Worm (Caenorhabditis elegans): ENCODE data around the gene F11C1.9.

F11C1.9 gene

DNA sequence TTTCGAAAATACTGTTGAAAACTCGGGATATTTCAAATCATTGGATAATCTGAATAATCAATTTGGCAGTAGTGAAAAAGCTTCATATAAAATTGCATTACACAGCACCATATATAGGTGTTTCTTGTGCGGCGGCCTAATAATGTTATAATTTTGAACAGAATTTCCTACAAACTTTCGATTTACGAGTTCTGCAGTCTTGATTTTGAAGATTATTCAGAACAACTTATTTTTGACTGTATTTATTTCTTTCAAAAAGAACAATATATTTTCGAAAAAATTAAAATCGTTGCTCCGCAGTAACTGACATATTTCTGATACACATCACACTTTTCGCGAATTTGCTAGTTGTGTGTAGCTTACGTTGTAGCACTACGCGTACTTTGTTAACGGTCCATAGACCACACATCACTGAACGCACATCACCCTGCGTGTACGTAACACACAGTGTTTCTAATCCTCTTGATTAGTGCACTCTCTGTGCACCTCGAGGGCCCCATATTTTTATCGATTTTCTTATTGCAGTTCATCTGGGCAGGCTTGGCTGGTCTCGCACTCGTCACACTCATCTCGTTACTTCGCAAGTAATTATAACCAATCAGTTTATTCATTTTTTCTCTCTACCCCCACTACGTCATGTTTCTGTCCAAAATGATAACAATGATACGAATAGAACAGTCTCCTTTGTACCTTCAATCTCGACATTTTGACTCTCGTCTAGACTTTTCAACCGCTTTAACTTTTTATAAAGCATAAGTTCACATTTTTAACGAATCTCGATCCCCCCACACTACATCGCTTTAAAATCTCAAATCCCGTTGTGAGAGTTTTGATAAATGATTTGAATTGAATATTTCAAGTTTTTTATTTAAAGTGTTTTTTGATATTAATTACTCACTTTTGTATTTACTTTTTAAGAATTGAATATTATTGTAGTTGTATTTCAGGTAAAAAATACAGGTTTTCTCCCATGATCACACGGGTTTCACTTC, 13.5 kb upstream of the F11C1.9 start, which contains the start of the genes F11C1.1 and vwa-8:
Gene F11C1.1 (minus strand): TSS at position 51 of the 992 bp plus-strand sequence.
Gene vwa-8 (plus strand): TSS at position 942 of the 992 bp plus-strand sequence.
- TF ChIP-seq unc-62 (GFP tag; optimal IDR thresholded peaks at IDR 0.05), result no peak

- TF ChIP-seq unc-62 (GFP tag; optimal IDR thresholded peaks at IDR 0.05), result no peak
Measured at ce11 chrX:12989205-12989604, 11.9 kb upstream of the F11C1.9 start, which contains the start of gene F11C1.7. Gene F11C1.7 (plus strand): TSS chrX:12989344.

ce11 chrX:12987119-12987518, 9.8 kb upstream of the F11C1.9 start, which contains the start of gene mff-1:
Gene mff-1 (minus strand): TSS chrX:12987219.
- TF ChIP-seq unc-62 (GFP tag; optimal IDR thresholded peaks at IDR 0.05), result no peak

DNA sequence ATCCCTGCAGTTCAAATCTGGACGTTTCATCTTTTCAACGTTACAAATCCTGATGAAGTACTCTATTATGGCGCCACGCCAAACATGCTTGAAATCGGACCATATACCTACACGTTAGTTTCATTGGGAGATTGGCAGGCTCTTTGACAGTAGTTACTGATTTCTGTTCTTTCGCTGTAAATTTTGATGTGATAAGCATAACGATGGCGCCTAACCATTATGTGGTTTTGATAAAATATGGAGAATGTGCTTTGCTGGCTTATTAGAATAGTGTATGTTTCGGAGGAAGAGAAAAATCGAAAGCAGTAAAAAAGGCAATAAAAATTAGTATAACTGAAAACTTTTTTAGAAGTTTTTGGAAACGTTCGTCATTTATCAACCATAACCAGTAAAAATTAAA, 5.4 kb upstream of the F11C1.9 start:
- TF ChIP-seq unc-62 (GFP tag; optimal IDR thresholded peaks at IDR 0.05), result no peak

DNA sequence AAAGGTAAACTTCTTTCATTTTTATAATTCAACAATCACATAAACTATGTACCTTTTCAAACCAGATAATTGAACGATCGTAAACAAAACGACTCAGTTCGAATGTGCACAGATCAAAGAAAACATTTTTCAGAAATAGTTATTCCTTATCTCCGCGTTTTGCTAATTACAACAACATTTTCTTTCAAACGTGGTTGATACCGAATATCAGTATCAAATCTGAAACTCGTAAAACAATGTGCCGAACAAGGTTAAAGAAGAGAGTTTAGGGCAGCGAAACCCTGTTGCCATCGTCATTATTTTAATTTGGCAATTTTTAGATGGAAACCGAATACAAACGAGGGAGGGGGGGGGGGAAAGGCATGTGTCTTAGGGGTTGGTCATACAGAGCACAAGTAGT, 4.0 kb upstream of the F11C1.9 start, which contains the start of gene scav-4:
Gene scav-4 (plus strand): TSS at position 383 of the 400 bp plus-strand sequence.
- TF ChIP-seq unc-62 (GFP tag; optimal IDR thresholded peaks at IDR 0.05), result no peak

ce11 chrX:12979747-12980146, 2.4 kb upstream of the F11C1.9 start:
- TF ChIP-seq unc-62 (GFP tag; optimal IDR thresholded peaks at IDR 0.05), result no peak

ce11 chrX:12978569-12978968, 1.2 kb upstream of the F11C1.9 start:
- TF ChIP-seq unc-62 (GFP tag; optimal IDR thresholded peaks at IDR 0.05), result no peak

ce11 chrX:12976774-12977173, 577 bp downstream of the F11C1.9 start, which contains the start of the genes F11C1.4 and F11C1.10:
Gene F11C1.4 (plus strand): TSS chrX:12977074.
Gene F11C1.10 (plus strand): TSS chrX:12977082.
- TF ChIP-seq unc-62 (GFP tag; optimal IDR thresholded peaks at IDR 0.05), result no peak

- no peak for TF ChIP-seq unc-62 (GFP tag; optimal IDR thresholded peaks at IDR 0.05)
Measured at ce11 chrX:12975595-12976089, 1.7 kb downstream of the F11C1.9 start, which contains the start of gene ppk-3. Gene ppk-3 (minus strand): TSS chrX:12975645.

- TF ChIP-seq unc-62 (GFP tag; optimal IDR thresholded peaks at IDR 0.05), result no peak
Measured at ce11 chrX:12965163-12965562, 12.2 kb downstream of the F11C1.9 start, which contains the start of gene frpr-2. Gene frpr-2 (plus strand): TSS chrX:12965463.

ce11 chrX:12958897-12959296, 18.5 kb downstream of the F11C1.9 start:
- TF ChIP-seq unc-62 (GFP tag; optimal IDR thresholded peaks at IDR 0.05), result no peak

DNA sequence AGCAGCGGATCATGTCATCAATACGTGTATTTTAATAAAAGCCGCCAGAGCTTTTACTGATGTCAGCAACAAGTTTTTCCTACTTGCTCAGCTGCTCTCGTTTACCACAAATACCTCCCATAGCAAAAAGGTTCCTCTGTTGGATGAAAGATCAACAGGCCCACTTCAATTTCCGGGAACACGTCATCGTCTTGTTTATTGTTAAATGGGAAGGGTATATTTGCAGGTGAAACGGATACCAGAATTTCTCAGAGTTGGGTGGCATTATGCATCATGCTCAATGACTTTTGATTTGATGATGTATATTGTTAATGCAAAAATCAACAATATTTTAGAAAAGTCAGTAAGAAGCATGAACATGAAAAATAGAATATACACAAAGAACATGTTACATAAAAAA, 26.2 kb downstream of the F11C1.9 start:
- TF ChIP-seq unc-62 (GFP tag; optimal IDR thresholded peaks at IDR 0.05), result no peak

DNA sequence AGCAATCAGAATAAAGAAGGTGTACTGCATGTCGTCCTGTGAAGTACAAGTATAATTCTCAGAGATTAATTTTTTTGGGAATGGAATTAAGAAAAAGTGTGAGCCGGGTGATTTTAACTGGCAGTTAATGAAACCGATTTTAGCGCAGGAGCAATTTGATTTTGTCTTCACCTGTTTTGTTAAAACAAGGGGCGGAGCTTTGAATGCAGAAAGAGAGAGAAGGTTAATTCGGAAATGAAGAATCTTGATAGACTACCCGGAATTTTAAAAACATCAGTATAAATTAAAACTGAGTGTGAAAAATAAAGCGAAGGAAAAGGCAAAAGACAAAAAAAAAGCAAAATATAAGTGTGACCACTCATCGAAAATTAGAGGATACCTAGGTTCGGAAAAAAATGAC, 30.8 kb downstream of the F11C1.9 start, which contains the start of gene C05E7.3:
Gene C05E7.3 (minus strand): TSS at position 101 of the 400 bp plus-strand sequence.
- no peak for TF ChIP-seq unc-62 (GFP tag; optimal IDR thresholded peaks at IDR 0.05)

- TF ChIP-seq unc-62 (GFP tag; optimal IDR thresholded peaks at IDR 0.05), result no peak
Measured at ce11 chrX:12944661-12945060, 32.7 kb downstream of the F11C1.9 start.

ce11 chrX:12943166-12943565, 34.2 kb downstream of the F11C1.9 start, which contains the start of gene gmap-2:
Gene gmap-2 (minus strand): TSS chrX:12943266.
- no peak for TF ChIP-seq unc-62 (GFP tag; optimal IDR thresholded peaks at IDR 0.05)

DNA sequence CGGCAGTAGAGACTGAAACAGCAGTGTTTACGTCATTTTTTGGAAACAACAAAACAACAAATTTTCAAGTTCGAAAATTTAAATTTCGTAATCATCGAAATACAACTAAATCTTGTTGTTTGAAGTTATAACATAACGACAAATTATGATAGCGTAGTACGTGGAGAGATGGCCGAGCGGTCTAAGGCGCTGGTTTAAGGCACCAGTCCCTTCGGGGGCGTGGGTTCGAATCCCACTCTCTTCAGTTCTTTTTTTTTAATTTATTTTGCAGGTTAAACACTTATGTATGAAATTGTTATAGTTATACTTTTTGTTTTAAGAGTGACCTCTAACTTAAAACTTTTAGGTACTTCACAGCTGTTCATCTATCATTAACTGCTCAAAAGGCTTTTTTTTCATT, 35.1 kb downstream of the F11C1.9 start:
- TF ChIP-seq unc-62 (GFP tag; optimal IDR thresholded peaks at IDR 0.05), result no peak
